Worm (Caenorhabditis elegans): ENCODE measurements around the gene clec-185.
"Not testable (repeated sequence)": the region's sequence is repeated elsewhere in the genome, so short reads cannot be mapped to it uniquely, and the experiment has no call there.

DNA sequence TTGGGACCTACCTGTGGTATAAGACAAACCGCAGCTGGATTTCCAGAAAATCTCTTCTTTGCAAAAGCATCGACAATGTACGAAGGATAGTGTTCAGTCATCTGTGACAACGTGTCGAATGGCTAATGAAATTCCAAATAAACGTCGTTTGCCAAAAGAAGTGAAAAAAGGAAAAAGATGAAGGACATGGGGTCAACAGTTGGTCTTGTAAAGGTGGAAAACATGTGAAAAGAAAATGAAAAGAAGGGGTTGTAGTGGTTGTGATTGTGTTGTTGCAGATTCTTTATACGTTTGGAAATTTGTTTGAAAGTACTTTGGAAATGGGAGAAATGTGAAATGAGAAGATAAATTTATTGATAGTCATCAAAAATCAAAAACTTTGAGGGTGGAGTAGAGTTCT lies 46.0 kb downstream of the clec-185 start, which contains the start of gene T04A11.4:
- not testable (repeated sequence) for TF ChIP-seq F13H6.1, pqm-1, pha-4 (tag; optimal IDR thresholded peaks at IDR 0.05)

Measured in whole organism, late embryonic.